Fruit fly (Drosophila melanogaster): Measurements from ENCODE around the gene Nrt.

- TF ChIP-seq CTCF (optimal IDR thresholded peaks at IDR 0.05) (no peak), CG8478 (optimal IDR thresholded peaks at IDR 0.05) (no peak)
Measured at dm6 chr3L:16803708-16804350, 38.0 kb downstream of the Nrt start.
